Worm (Caenorhabditis elegans): Measurements from ENCODE around the gene F46H6.5.

Gene F46H6.5

DNA sequence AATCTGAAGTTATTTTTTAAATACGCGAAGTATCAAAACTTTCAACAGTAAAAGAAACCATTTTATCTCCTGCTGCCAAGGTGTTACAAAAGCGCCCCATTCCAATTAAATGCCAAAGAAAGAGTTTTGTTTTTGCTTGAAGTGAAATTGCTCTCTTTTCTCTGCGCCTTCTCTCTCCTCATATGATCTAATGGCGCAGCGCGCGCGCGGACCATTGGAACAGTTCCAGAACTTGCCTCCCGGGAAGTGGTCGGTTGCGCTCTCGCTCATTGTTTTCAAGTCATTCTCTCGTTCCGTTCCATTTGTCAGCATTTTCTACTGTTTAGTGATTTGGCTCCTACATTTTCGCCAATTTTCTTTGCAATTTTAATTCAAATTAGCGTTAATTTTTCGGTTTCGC, 40.1 kb downstream of the F46H6.5 start (continued):
- TF ChIP-seq rec-8 (tag; optimal IDR thresholded peaks at IDR 0.05) = no peak
- TF ChIP-seq F52B5.7 (tag; optimal IDR thresholded peaks at IDR 0.05) = no peak
- no peak for TF ChIP-seq tbx-9 (tag; optimal IDR thresholded peaks at IDR 0.05; ENCODE audit: borderline replicate concordance)
- TF ChIP-seq nfya-1 (tag; optimal IDR thresholded peaks at IDR 0.05; ENCODE audit: borderline replicate concordance, insufficient read depth) = no peak
- no peak for TF ChIP-seq egrh-3 (GFP tag; IDR thresholded peaks at IDR 0.05)
- no peak for TF ChIP-seq lsl-1 (GFP tag; optimal IDR thresholded peaks at IDR 0.05)
- no peak for TF ChIP-seq B0035.1 (tag; optimal IDR thresholded peaks at IDR 0.05)
- TF ChIP-seq C06A6.2 (GFP tag; conservative IDR thresholded peaks at IDR 0.05) = no peak
- no peak for TF ChIP-seq attf-5 (GFP tag; optimal IDR thresholded peaks at IDR 0.05)
- TF ChIP-seq ceh-58 (GFP tag; IDR thresholded peaks at IDR 0.05) = no peak
- no peak for TF ChIP-seq lin-26 (GFP tag; IDR thresholded peaks at IDR 0.05)
- TF ChIP-seq aptf-3 (GFP tag; IDR thresholded peaks at IDR 0.05) = 0 out of 2 replicates have a peak, but pooled peaks have one; percentile 62
- TF ChIP-seq lag-1 (GFP tag; IDR thresholded peaks at IDR 0.05) = no peak
- TF ChIP-seq madf-6 (GFP tag; IDR thresholded peaks at IDR 0.05) = peak; percentile 54
- TF ChIP-seq ztf-22 (GFP tag; optimal IDR thresholded peaks at IDR 0.05) = no peak
- no peak for TF ChIP-seq Y95B8A.8 (GFP tag; IDR thresholded peaks at IDR 0.05)

ce11 chrX:4448283-4448682, 43.7 kb downstream of the F46H6.5 start, which contains the start of gene mltn-13:
Gene mltn-13, minus strand, starts transcription at chrX:4448383.
- TF ChIP-seq chd-7 (tag; optimal IDR thresholded peaks at IDR 0.05) (no peak), somi-1 (GFP tag; optimal IDR thresholded peaks at IDR 0.05) (no peak), aptf-2 (GFP tag; conservative IDR thresholded peaks at IDR 0.05) (no peak), F37B4.10 (GFP tag; IDR thresholded peaks at IDR 0.05) (0 out of 2 replicates have a peak, but pooled peaks have one; percentile 14), zfh-2 (GFP tag; conservative IDR thresholded peaks at IDR 0.05) (0 out of 2 replicates have a peak, but pooled peaks have one; percentile 10), gei-17 (GFP tag; optimal IDR thresholded peaks at IDR 0.05) (no peak), ceh-100 (GFP tag; IDR thresholded peaks at IDR 0.05) (no peak), T07F8.4 (tag; optimal IDR thresholded peaks at IDR 0.05) (no peak), fkh-3 (tag; optimal IDR thresholded peaks at IDR 0.05) (no peak), lin-40 (tag; optimal IDR thresholded peaks at IDR 0.05) (no peak), ama-1 (optimal IDR thresholded peaks at IDR 0.05) (no peak), ama-1 (GFP tag; optimal IDR thresholded peaks at IDR 0.05) (no peak), ztf-18 (tag; optimal IDR thresholded peaks at IDR 0.05) (no peak), ztf-6 (GFP tag; IDR thresholded peaks at IDR 0.05) (no peak), rpc-1 (optimal IDR thresholded peaks at IDR 0.05) (no peak), rpc-1 (tag; optimal IDR thresholded peaks at IDR 0.05) (no peak), bed-2 (GFP tag; IDR thresholded peaks at IDR 0.05) (no peak), hmg-20 (GFP tag; IDR thresholded peaks at IDR 0.05) (no peak)

DNA sequence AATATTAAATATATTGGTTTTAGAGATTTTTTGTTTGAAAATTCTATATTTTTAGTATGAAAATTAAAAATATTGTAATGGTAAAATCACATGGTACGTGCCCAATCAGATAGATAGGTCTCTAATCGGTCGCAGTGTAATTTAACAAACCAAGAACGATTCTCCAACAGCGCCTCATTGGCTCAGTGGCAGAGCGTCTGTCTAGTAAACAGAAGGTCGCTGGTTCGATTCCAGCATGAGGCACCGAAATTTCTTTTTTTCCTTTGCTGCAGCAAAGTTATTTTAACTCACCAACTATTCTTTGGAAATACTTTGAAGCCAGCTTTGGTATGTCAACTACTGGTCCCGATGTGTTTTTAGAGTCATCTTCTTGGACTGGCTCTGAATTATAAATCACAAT, 47.2 kb downstream of the F46H6.5 start:
- TF ChIP-seq nfya-1 (tag; optimal IDR thresholded peaks at IDR 0.05; ENCODE audit: borderline replicate concordance, insufficient read depth) (no peak), ztf-25 (GFP tag; IDR thresholded peaks at IDR 0.05) (0 out of 2 replicates have a peak, but pooled peaks have one; percentile 61), bed-1 (GFP tag; IDR thresholded peaks at IDR 0.05) (no peak), cebp-1 (GFP tag; IDR thresholded peaks at IDR 0.05) (0 out of 2 replicates have a peak, but pooled peaks have one; percentile 13), cebp-1 (tag; optimal IDR thresholded peaks at IDR 0.05) (peak; percentile 58), sdz-38 (tag; optimal IDR thresholded peaks at IDR 0.05) (no peak), unc-62 (GFP tag; optimal IDR thresholded peaks at IDR 0.05) (no peak), mes-4 (tag; optimal IDR thresholded peaks at IDR 0.05) (peak; percentile 40), F23B12.7 (tag; optimal IDR thresholded peaks at IDR 0.05; ENCODE audit: insufficient read depth) (peak; percentile 13), bed-2 (GFP tag; IDR thresholded peaks at IDR 0.05) (no peak), snpc-3.4 (tag; optimal IDR thresholded peaks at IDR 0.05) (peak; percentile 47), egrh-3 (GFP tag; IDR thresholded peaks at IDR 0.05) (0 out of 2 replicates have a peak, but pooled peaks have one; percentile 17), nfya-2 (GFP tag; IDR thresholded peaks at IDR 0.05) (no peak), tlf-1 (GFP tag; optimal IDR thresholded peaks at IDR 0.05) (no peak), atf-7 (tag; optimal IDR thresholded peaks at IDR 0.05) (peak; percentile 13), nhr-90 (tag; optimal IDR thresholded peaks at IDR 0.05) (peak; percentile 79), hlh-26 (GFP tag; conservative IDR thresholded peaks at IDR 0.05) (no peak), ceh-100 (GFP tag; IDR thresholded peaks at IDR 0.05) (no peak)

All from whole organism, young adult.